Fruit fly (Drosophila melanogaster) whole organism, embryonic: Measurements from ENCODE around the gene ATP7.

Experiments
- ATbp ChIP-seq: fragments of 200-800 bp; sonication (Bioruptor generic); optimal IDR thresholded peaks from 2 replicates; lab custom pipeline; 2017; ENCODE audit warnings: missing biosample characterization, mild to moderate bottlenecking, missing genetic modification characterization, missing genetic modification reagents
- Atf3 ChIP-seq: fragments of 200-800 bp; sonication (Bioruptor generic); optimal IDR thresholded peaks from 3 replicates; lab custom pipeline; 2016; ENCODE audit warnings: missing biosample characterization, missing genetic modification characterization
- Awh ChIP-seq: fragments of 200-800 bp; sonication (Bioruptor generic); IDR thresholded peaks from 2 replicates; pipeline ENCODE4, ENCODE4 v1.3.6; 2022; ENCODE audit warnings: missing biosample characterization, missing genetic modification characterization
- BtbVII ChIP-seq: fragments of 200-800 bp; sonication (Bioruptor generic); optimal IDR thresholded peaks from 3 replicates; lab custom pipeline; 2017; ENCODE audit warnings: missing biosample characterization, mild to moderate bottlenecking, missing genetic modification characterization
- CG10321 ChIP-seq: fragments of 200-800 bp; sonication (Bioruptor generic); IDR thresholded peaks from 2 replicates; pipeline ENCODE4 v1.3.6; 2022; ENCODE audit warnings: missing biosample characterization, missing genetic modification characterization
- CG10366 ChIP-seq: fragments of 200-800 bp; sonication (Bioruptor generic); IDR thresholded peaks from 2 replicates; pipeline ENCODE4 v1.3.6; 2022; ENCODE audit warnings: missing biosample characterization, missing genetic modification characterization
- CG10462 ChIP-seq: fragments of 200-800 bp; sonication (Bioruptor generic); optimal IDR thresholded peaks from 2 replicates; lab custom pipeline; 2016; ENCODE audit warnings: missing biosample characterization, missing genetic modification characterization
- CG13624 ChIP-seq: fragments of 200-800 bp; sonication (Bioruptor generic); optimal IDR thresholded peaks from 2 replicates; lab custom pipeline; 2016; ENCODE audit warnings: missing biosample characterization, missing genetic modification characterization
- CG31224 ChIP-seq: fragments of 200-800 bp; sonication (Bioruptor generic); IDR thresholded peaks from 2 replicates; pipeline ENCODE4 v1.3.6; 2022; ENCODE audit warnings: missing biosample characterization, missing genetic modification characterization
- CG4282 ChIP-seq: fragments of 200-800 bp; sonication (Bioruptor generic); optimal IDR thresholded peaks from 2 replicates; lab custom pipeline; 2016; ENCODE audit warnings: missing biosample characterization, missing genetic modification characterization
- CG5245 ChIP-seq: fragments of 200-800 bp; sonication (Bioruptor generic); optimal IDR thresholded peaks from 3 replicates; lab custom pipeline; 2016; ENCODE audit warnings: missing biosample characterization, missing genetic modification characterization
- CG5953 ChIP-seq: fragments of 200-800 bp; sonication (Bioruptor generic); IDR thresholded peaks from 2 replicates; pipeline ENCODE4 v1.3.6; 2022; ENCODE audit warnings: missing biosample characterization, missing genetic modification characterization
- CG8290 ChIP-seq, 3 experiments: fragments of 200-800 bp; sonication (Bioruptor generic); optimal IDR thresholded peaks; 2 replicates each; lab custom pipeline; 2016 to 2019; ENCODE audit warnings: missing biosample characterization in 3 of 3, missing genetic modification characterization in 3 of 3, mild to moderate bottlenecking in 2 of 3, moderate library complexity in 1 of 3
- CG8359 ChIP-seq: fragments of 200-800 bp; sonication (Bioruptor generic); optimal IDR thresholded peaks from 2 replicates; lab custom pipeline; 2017; ENCODE audit warnings: missing biosample characterization, mild to moderate bottlenecking, missing genetic modification characterization, borderline replicate concordance
- CG8478 ChIP-seq: fragments of >200 bp; optimal IDR thresholded peaks from 2 replicates; lab custom pipeline; 2018
- CG8944 ChIP-seq: fragments of 200-800 bp; sonication (Bioruptor generic); optimal IDR thresholded peaks from 3 replicates; lab custom pipeline; 2016; ENCODE audit warnings: missing biosample characterization, missing genetic modification characterization
- CG9609 ChIP-seq: fragments of 200-800 bp; sonication (Bioruptor generic); optimal IDR thresholded peaks from 3 replicates; lab custom pipeline; 2016; ENCODE audit warnings: missing biosample characterization, missing genetic modification characterization
- CG9876 ChIP-seq: fragments of 200-800 bp; sonication (Bioruptor generic); optimal IDR thresholded peaks from 2 replicates; lab custom pipeline; 2016; ENCODE audit warnings: missing biosample characterization, missing genetic modification characterization
- Dref ChIP-seq: fragments of 200-800 bp; sonication (Bioruptor generic); IDR thresholded peaks from 2 replicates; pipeline ENCODE4 v1.3.6; 2022; ENCODE audit warnings: missing biosample characterization, missing genetic modification characterization
- Ets65A ChIP-seq: fragments of 200-800 bp; sonication (Bioruptor generic); peaks from one replicate; lab custom pipeline; 2016; ENCODE audit warnings: missing biosample characterization, missing genetic modification characterization
- Fer3 ChIP-seq: fragments of 200-800 bp; sonication (Bioruptor generic); optimal IDR thresholded peaks from 2 replicates; lab custom pipeline; 2018; ENCODE audit warnings: missing biosample characterization, mild to moderate bottlenecking, missing genetic modification characterization, moderate library complexity
- HLH4C ChIP-seq: fragments of 200-800 bp; sonication (Bioruptor generic); IDR thresholded peaks from 3 replicates; pipeline ENCODE4 v1.3.6; 2022; ENCODE audit warnings: missing biosample characterization, missing genetic modification characterization; ENCODE audit not compliant: partially characterized antibody
- HLH54F ChIP-seq: fragments of 200-800 bp; sonication (Bioruptor generic); optimal IDR thresholded peaks from 3 replicates; lab custom pipeline; 2016; ENCODE audit warnings: missing biosample characterization, missing genetic modification characterization
- Hey ChIP-seq: fragments of 200-800 bp; sonication (Bioruptor generic); optimal IDR thresholded peaks from 3 replicates; lab custom pipeline; 2018; ENCODE audit warnings: missing biosample characterization, mild to moderate bottlenecking, missing genetic modification characterization
- Hmr ChIP-seq: fragments of 200-800 bp; sonication (Bioruptor generic); optimal IDR thresholded peaks from 3 replicates; lab custom pipeline; 2017; ENCODE audit warnings: mild to moderate bottlenecking, missing biosample characterization, missing genetic modification reagents, missing genetic modification characterization
- Hmx ChIP-seq: fragments of 200-800 bp; sonication (Bioruptor generic); optimal IDR thresholded peaks from 2 replicates; lab custom pipeline; 2016; ENCODE audit warnings: missing biosample characterization, missing genetic modification characterization
- MBD-R2 ChIP-seq: fragments of 200-800 bp; sonication (Bioruptor generic); IDR thresholded peaks from 2 replicates; pipeline ENCODE4 v1.3.6; 2022; ENCODE audit warnings: missing biosample characterization, missing genetic modification characterization
- MTF-1 ChIP-seq: fragments of 200-800 bp; sonication (Bioruptor generic); optimal IDR thresholded peaks from 2 replicates; lab custom pipeline; 2018; ENCODE audit warnings: missing biosample characterization, mild to moderate bottlenecking, missing genetic modification characterization, borderline replicate concordance
- Mad ChIP-seq: fragments of 200-800 bp; sonication (Bioruptor generic); optimal IDR thresholded peaks from 2 replicates; lab custom pipeline; 2016; ENCODE audit warnings: missing biosample characterization, missing genetic modification characterization
- Nf-YA ChIP-seq: fragments of 200-800 bp; sonication (Bioruptor generic); IDR thresholded peaks from 2 replicates; pipeline ENCODE4 v1.3.6; 2022; ENCODE audit warnings: missing biosample characterization, missing genetic modification characterization
- Oaz ChIP-seq: fragments of 200-800 bp; sonication (Bioruptor generic); IDR thresholded peaks from 2 replicates; pipeline ENCODE4 v1.3.6; 2022; ENCODE audit warnings: missing biosample characterization, missing genetic modification characterization
- Usf ChIP-seq: fragments of 200-800 bp; sonication (Bioruptor generic); optimal IDR thresholded peaks from 2 replicates; lab custom pipeline; 2017; ENCODE audit warnings: missing genotype, missing biosample characterization, missing genetic modification characterization
- al ChIP-seq: fragments of 200-800 bp; sonication (Bioruptor generic); IDR thresholded peaks from 2 replicates; pipeline ENCODE4 v1.3.6; 2022; ENCODE audit warnings: missing biosample characterization, missing genetic modification characterization
- aop ChIP-seq: fragments of 200-800 bp; sonication (Bioruptor generic); IDR thresholded peaks from 2 replicates; pipeline ENCODE4 v1.3.6; 2022; ENCODE audit warnings: missing biosample characterization, missing genetic modification characterization
- btn ChIP-seq: fragments of 200-800 bp; sonication (Bioruptor generic); optimal IDR thresholded peaks from 2 replicates; lab custom pipeline; 2016; ENCODE audit warnings: missing biosample characterization, missing genetic modification characterization
- cas ChIP-seq: fragments of 200-800 bp; sonication (Bioruptor generic); IDR thresholded peaks from 2 replicates; pipeline ENCODE4 v1.3.6; 2022; ENCODE audit warnings: missing biosample characterization, missing genetic modification characterization
- caup ChIP-seq: fragments of 200-800 bp; sonication (Bioruptor generic); optimal IDR thresholded peaks from 3 replicates; lab custom pipeline; 2017; ENCODE audit warnings: missing biosample characterization, mild to moderate bottlenecking, missing genetic modification characterization, moderate library complexity; ENCODE audit not compliant: severe bottlenecking
- dpn ChIP-seq, 2 experiments: fragments of 200-800 bp; sonication (Bioruptor generic); optimal IDR thresholded peaks; 3 replicates each; lab custom pipeline; 2016; ENCODE audit warnings: missing biosample characterization in 2 of 2, missing genetic modification characterization in 2 of 2
- eve ChIP-seq, 2 experiments: fragments of >200 bp; optimal IDR thresholded peaks; 2 replicates each; lab custom pipeline; 2017; ENCODE audit warnings: missing biosample characterization in 2 of 2, missing genetic modification characterization in 2 of 2
- ken ChIP-seq: fragments of 200-800 bp; sonication (Bioruptor generic); IDR thresholded peaks from 3 replicates; pipeline ENCODE4 v1.3.6; 2022; ENCODE audit warnings: missing biosample characterization, missing genetic modification characterization
- knrl ChIP-seq: fragments of 200-800 bp; sonication (Bioruptor generic); IDR thresholded peaks from 3 replicates; pipeline ENCODE4 v1.3.6; 2022; ENCODE audit warnings: missing biosample characterization, missing genetic modification characterization; ENCODE audit not compliant: partially characterized antibody
- luna ChIP-seq: fragments of 200-800 bp; sonication (Bioruptor generic); optimal IDR thresholded peaks from 2 replicates; lab custom pipeline; 2016; ENCODE audit warnings: missing biosample characterization, missing genetic modification characterization
- mam ChIP-seq: fragments of 200-800 bp; sonication (Bioruptor generic); optimal IDR thresholded peaks from 3 replicates; lab custom pipeline; 2016; ENCODE audit warnings: missing biosample characterization, missing genetic modification characterization
- nom ChIP-seq: fragments of 200-800 bp; sonication (Bioruptor generic); optimal IDR thresholded peaks from 2 replicates; lab custom pipeline; 2017; ENCODE audit warnings: missing biosample characterization, missing genetic modification characterization, mild to moderate bottlenecking, moderate library complexity, missing genetic modification reagents
- pros ChIP-seq: fragments of 200-800 bp; sonication (Bioruptor generic); optimal IDR thresholded peaks from 3 replicates; lab custom pipeline; 2019; ENCODE audit warnings: missing biosample characterization, mild to moderate bottlenecking, missing genetic modification characterization, moderate library complexity
- row ChIP-seq: fragments of 200-800 bp; sonication (Bioruptor generic); IDR thresholded peaks from 3 replicates; pipeline ENCODE4 v1.3.6; 2022; ENCODE audit warnings: missing biosample characterization, missing genetic modification characterization
- run ChIP-seq: fragments of 200-800 bp; sonication (Bioruptor generic); optimal IDR thresholded peaks from 3 replicates; lab custom pipeline; 2018; ENCODE audit warnings: missing biosample characterization, mild to moderate bottlenecking, missing genetic modification characterization
- sens-2 ChIP-seq: fragments of 200-800 bp; sonication (Bioruptor generic); IDR thresholded peaks from 2 replicates; pipeline ENCODE4 v1.3.6; 2022; ENCODE audit warnings: missing biosample characterization, missing genetic modification characterization
- tin ChIP-seq: fragments of 200-800 bp; sonication (Bioruptor generic); optimal IDR thresholded peaks from 3 replicates; lab custom pipeline; 2016; ENCODE audit warnings: missing biosample characterization, missing genetic modification characterization
- tio ChIP-seq: fragments of 200-800 bp; sonication (Bioruptor generic); optimal IDR thresholded peaks from 2 replicates; lab custom pipeline; 2017; ENCODE audit warnings: missing biosample characterization, missing genetic modification characterization, inconsistent platforms
- toy ChIP-seq: fragments of 200-800 bp; sonication (Bioruptor generic); IDR thresholded peaks from 2 replicates; pipeline ENCODE4 v1.3.6; 2022; ENCODE audit warnings: missing biosample characterization, missing genetic modification characterization

ATP7 gene

dm6 chrX:11854758-11855465, at the start of gene ATP7, which contains the start of gene CG10347 (continued):
- TF ChIP-seq cas (GFP tag; lab: Robert Waterston, UW): no peak
- TF ChIP-seq MBD-R2 (GFP tag; lab: Robert Waterston, UW): peak; percentile 75
- TF ChIP-seq CG8290 (GFP tag; optimal IDR thresholded peaks at IDR 0.05; lab: Kevin White, UChicago): no peak
- TF ChIP-seq CG8290 (tag; optimal IDR thresholded peaks at IDR 0.05; lab: Kevin White, UChicago): peak in 1 of 2 experiments; percentile 35
- TF ChIP-seq tin (GFP tag; lab: Kevin White, UChicago): peak; percentile 25
- no peak for TF ChIP-seq Usf (GFP tag; lab: Kevin White, UChicago)
- no peak for TF ChIP-seq al
- no peak for TF ChIP-seq ken (GFP tag; lab: Robert Waterston, UW)
- TF ChIP-seq Fer3: no peak
- TF ChIP-seq mam (GFP tag; lab: Kevin White, UChicago): peak; percentile 36
- TF ChIP-seq row: peak; percentile 66
- TF ChIP-seq ATbp (GFP tag; lab: Kevin White, UChicago): no peak
- TF ChIP-seq CG8359 (GFP tag; lab: Kevin White, UChicago): no peak
- TF ChIP-seq CG10366 (GFP tag; lab: Robert Waterston, UW): no peak
- TF ChIP-seq CG5245 (GFP tag; lab: Kevin White, UChicago): no peak
- TF ChIP-seq CG8478 (lab: Kevin White, UChicago): no peak
- TF ChIP-seq CG9876 (GFP tag; lab: Kevin White, UChicago): no peak
- no peak for TF ChIP-seq CG31224 (GFP tag; lab: Robert Waterston, UW)
- no peak for TF ChIP-seq Oaz (GFP tag; lab: Robert Waterston, UW)
- TF ChIP-seq HLH4C: peak; percentile 93
- no peak for TF ChIP-seq pros (GFP tag; lab: Kevin White, UChicago)
- no peak for TF ChIP-seq BtbVII (GFP tag; lab: Kevin White, UChicago)
- TF ChIP-seq CG4282 (GFP tag; lab: Kevin White, UChicago): no peak
- peak; percentile 26 for TF ChIP-seq CG8944 (GFP tag; lab: Kevin White, UChicago)
- TF ChIP-seq Hey: no peak
- TF ChIP-seq Atf3: peak; percentile 13
- peak; percentile 43 for TF ChIP-seq CG10462 (GFP tag; lab: Kevin White, UChicago)
- peak in 1 of 2 experiments; percentile 36 for TF ChIP-seq dpn (GFP tag; optimal IDR thresholded peaks at IDR 0.05; lab: Kevin White, UChicago)
- TF ChIP-seq Nf-YA (GFP tag; lab: Robert Waterston, UW): no peak
- no peak for TF ChIP-seq CG9609 (GFP tag; lab: Kevin White, UChicago)
- TF ChIP-seq Mad (GFP tag; lab: Kevin White, UChicago): peak; percentile 10
- no peak for TF ChIP-seq Awh (GFP tag; lab: Robert Waterston, UW)
- TF ChIP-seq luna: no peak
- TF ChIP-seq aop: no peak
- no peak for TF ChIP-seq sens-2 (GFP tag; lab: Robert Waterston, UW)
- TF ChIP-seq CG10321 (GFP tag; lab: Robert Waterston, UW): no peak
- TF ChIP-seq Hmx (GFP tag; lab: Kevin White, UChicago): no peak
- peak; percentile 60 for TF ChIP-seq Hmr
- TF ChIP-seq caup (GFP tag; lab: Kevin White, UChicago): no peak
- TF ChIP-seq eve (GFP tag; optimal IDR thresholded peaks at IDR 0.05; lab: Kevin White, UChicago): no peak
- no peak for TF ChIP-seq run (tag; lab: Kevin White, UChicago)
- TF ChIP-seq CG5953 (GFP tag; lab: Robert Waterston, UW): no peak
- no peak for TF ChIP-seq tio (GFP tag; lab: Kevin White, UChicago)
- TF ChIP-seq btn (GFP tag; lab: Kevin White, UChicago): no peak
- TF ChIP-seq CG13624 (GFP tag; lab: Kevin White, UChicago): peak; percentile 27
- no peak for TF ChIP-seq toy (GFP tag; lab: Robert Waterston, UW)
- TF ChIP-seq MTF-1: peak; percentile 92
- TF ChIP-seq HLH54F (GFP tag; lab: Kevin White, UChicago): peak; percentile 55
- TF ChIP-seq nom (GFP tag; lab: Kevin White, UChicago): peak; percentile 47
- TF ChIP-seq Ets65A (GFP tag; lab: Kevin White, UChicago): peak; percentile 80
- peak; percentile 93 for TF ChIP-seq knrl (GFP tag; lab: Robert Waterston, UW)
- peak; percentile 87 for TF ChIP-seq Dref
